Worm (Caenorhabditis elegans): ENCODE data around the gene fkh-3.

The fkh-3 gene

ce11 chrX:13448665-13449099 lies 25.4 kb upstream of the fkh-3 start (continued):
- peak; percentile 45 for TF ChIP-seq fax-1 (tag; optimal IDR thresholded peaks at IDR 0.05)
- peak; percentile 66 for TF ChIP-seq elt-2 (tag; optimal IDR thresholded peaks at IDR 0.05)
- peak; percentile 35 for TF ChIP-seq ceh-31 (tag; optimal IDR thresholded peaks at IDR 0.05)
- peak; percentile 81 for TF ChIP-seq ceh-19 (GFP tag; optimal IDR thresholded peaks at IDR 0.05)
- peak; percentile 45 for TF ChIP-seq T23F11.4 (GFP tag; optimal IDR thresholded peaks at IDR 0.05)
- TF ChIP-seq hlh-8 (tag; optimal IDR thresholded peaks at IDR 0.05) = peak; percentile 0
- TF ChIP-seq ref-2 (tag; optimal IDR thresholded peaks at IDR 0.05) = peak; percentile 26
- TF ChIP-seq mec-3 (tag; optimal IDR thresholded peaks at IDR 0.05; ENCODE audit: borderline replicate concordance) = peak; percentile 26
- peak; percentile 54 for TF ChIP-seq ceh-14 (tag; optimal IDR thresholded peaks at IDR 0.05)
- TF ChIP-seq gmeb-2 (tag; optimal IDR thresholded peaks at IDR 0.05) = peak; percentile 73
- peak; percentile 66 for TF ChIP-seq ceh-18 (tag; optimal IDR thresholded peaks at IDR 0.05)
- TF ChIP-seq K02D7.2 (tag; optimal IDR thresholded peaks at IDR 0.05) = peak; percentile 54
- peak; percentile 64 for TF ChIP-seq unc-86 (tag; optimal IDR thresholded peaks at IDR 0.05)
- TF ChIP-seq C38D4.7 (GFP tag; optimal IDR thresholded peaks at IDR 0.05) = peak; percentile 47
- peak; percentile 46 for TF ChIP-seq unc-42 (tag; optimal IDR thresholded peaks at IDR 0.05)
- TF ChIP-seq madf-2 (tag; optimal IDR thresholded peaks at IDR 0.05) = peak; percentile 74
- peak; percentile 67 for TF ChIP-seq fkh-6 (tag; optimal IDR thresholded peaks at IDR 0.05)
- TF ChIP-seq ets-4 (tag; optimal IDR thresholded peaks at IDR 0.05) = peak; percentile 34
- peak; percentile 57 for TF ChIP-seq F13H6.1 (tag; optimal IDR thresholded peaks at IDR 0.05)
- peak; percentile 63 for TF ChIP-seq tbx-2 (tag; optimal IDR thresholded peaks at IDR 0.05)
- peak; percentile 70 for TF ChIP-seq ztf-16 (tag; optimal IDR thresholded peaks at IDR 0.05)
- peak; percentile 70 for TF ChIP-seq ceh-45 (GFP tag; IDR thresholded peaks at IDR 0.05)
- TF ChIP-seq npax-4 (tag; optimal IDR thresholded peaks at IDR 0.05) = peak; percentile 47
- peak; percentile 28 for TF ChIP-seq ceh-34 (tag; optimal IDR thresholded peaks at IDR 0.05)
- TF ChIP-seq Y22D7AL.16 (tag; optimal IDR thresholded peaks at IDR 0.05) = peak; percentile 13
- TF ChIP-seq pqm-1 (tag; optimal IDR thresholded peaks at IDR 0.05) = peak; percentile 56
- TF ChIP-seq sox-4 (tag; optimal IDR thresholded peaks at IDR 0.05) = peak; percentile 72
- TF ChIP-seq lin-11 (tag; optimal IDR thresholded peaks at IDR 0.05) = peak; percentile 35
- peak; percentile 92 for TF ChIP-seq sdc-2 (tag; optimal IDR thresholded peaks at IDR 0.05)
- TF ChIP-seq unc-3 (GFP tag; conservative IDR thresholded peaks at IDR 0.05) = peak; percentile 62; the same call in 1 of the 2 replicates
- TF ChIP-seq unc-3 (tag; optimal IDR thresholded peaks at IDR 0.05) = peak; percentile 41
- peak; percentile 60 for TF ChIP-seq nhr-232 (tag; optimal IDR thresholded peaks at IDR 0.05)
- peak; percentile 41 for TF ChIP-seq ceh-48 (tag; optimal IDR thresholded peaks at IDR 0.05)
- TF ChIP-seq ttx-3 (tag; optimal IDR thresholded peaks at IDR 0.05) = peak; percentile 63
- TF ChIP-seq dmd-4 (tag; optimal IDR thresholded peaks at IDR 0.05; ENCODE audit: borderline replicate concordance) = peak; percentile 60
- TF ChIP-seq che-1 (tag; optimal IDR thresholded peaks at IDR 0.05) = peak; percentile 72

DNA sequence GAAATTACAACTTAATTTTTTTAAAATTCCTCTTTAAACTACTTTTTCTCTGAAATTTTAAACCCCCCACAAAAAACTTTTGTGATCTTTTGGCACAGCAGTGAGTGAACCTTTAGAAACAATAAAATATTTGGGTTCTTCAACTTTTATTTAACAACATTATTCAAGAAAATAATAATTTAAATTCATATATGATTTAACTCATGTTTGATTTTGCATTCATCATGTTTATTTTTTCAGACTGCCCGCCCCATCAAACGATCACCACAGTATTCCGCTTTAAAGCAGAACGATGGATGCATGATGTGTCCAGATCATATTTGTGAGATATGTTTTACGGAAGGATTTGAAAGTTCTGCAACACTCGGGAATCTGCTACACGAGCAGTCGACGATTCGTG lies 23.2 kb upstream of the fkh-3 start, which contains the start of gene set-8:
set-8 (plus strand) TSS at position 301 of the 400 bp plus-strand sequence.
- no peak for TF ChIP-seq lim-6 (tag; optimal IDR thresholded peaks at IDR 0.05)
- no peak for TF ChIP-seq ceh-30 (tag; optimal IDR thresholded peaks at IDR 0.05)

ce11 chrX:13444267-13444666 lies 21.0 kb upstream of the fkh-3 start:
- TF ChIP-seq zip-5 (tag; optimal IDR thresholded peaks at IDR 0.05) (no peak), mec-3 (tag; optimal IDR thresholded peaks at IDR 0.05; ENCODE audit: borderline replicate concordance) (no peak), hlh-8 (tag; optimal IDR thresholded peaks at IDR 0.05) (no peak), dmd-4 (tag; optimal IDR thresholded peaks at IDR 0.05; ENCODE audit: borderline replicate concordance) (no peak), hlh-30 (tag; optimal IDR thresholded peaks at IDR 0.05; ENCODE audit: insufficient read depth) (no peak), ceh-9 (tag; optimal IDR thresholded peaks at IDR 0.05) (no peak), C08G9.2 (tag; optimal IDR thresholded peaks at IDR 0.05) (no peak), fkh-10 (GFP tag; optimal IDR thresholded peaks at IDR 0.05) (no peak), hlh-6 (tag; optimal IDR thresholded peaks at IDR 0.05) (no peak), ceh-22 (tag; optimal IDR thresholded peaks at IDR 0.05) (no peak), rnt-1 (tag; optimal IDR thresholded peaks at IDR 0.05) (no peak), ets-4 (tag; optimal IDR thresholded peaks at IDR 0.05) (no peak), ceh-19 (GFP tag; optimal IDR thresholded peaks at IDR 0.05) (no peak), ttx-3 (tag; optimal IDR thresholded peaks at IDR 0.05) (no peak), pqm-1 (tag; optimal IDR thresholded peaks at IDR 0.05) (no peak), ceh-6 (GFP tag; optimal IDR thresholded peaks at IDR 0.05) (no peak), pat-9 (tag; optimal IDR thresholded peaks at IDR 0.05) (no peak), K02D7.2 (tag; optimal IDR thresholded peaks at IDR 0.05) (no peak), ceh-30 (tag; optimal IDR thresholded peaks at IDR 0.05) (no peak)
